Fruit fly (Drosophila melanogaster) ovary, adult (tissue): Measurements from ENCODE around the gene kar.

Experiments
- CG17801 ChIP-seq: fragments of 200-800 bp; optimal IDR thresholded peaks from 2 replicates; lab custom pipeline; 2019; ENCODE audit warnings: missing biosample characterization, mild to moderate bottlenecking, missing genetic modification characterization, moderate library complexity; ENCODE audit not compliant: partially characterized antibody

kar gene

dm6 chr3R:12644621-12645310, 44.4 kb downstream of the kar start:
- TF ChIP-seq CG17801 (GFP tag; lab: Kevin White, UChicago) = no peak

- TF ChIP-seq CG17801 (GFP tag; lab: Kevin White, UChicago) = no peak
These were observed 47.1 kb downstream of the kar start, which contains the start of gene CG6753 for dm6 chr3R:12642051-12642532. Gene CG6753 (minus strand): TSS chr3R:12642482.

dm6 chr3R:12641620-12642019, 47.5 kb downstream of the kar start:
- no peak for TF ChIP-seq CG17801 (GFP tag; lab: Kevin White, UChicago)

dm6 chr3R:12637961-12638531, 51.1 kb downstream of the kar start, which contains the start of gene CG11608:
Gene CG11608 (plus strand): TSS chr3R:12638481.
- no peak for TF ChIP-seq CG17801 (GFP tag; lab: Kevin White, UChicago)

dm6 chr3R:12636240-12636639, 52.9 kb downstream of the kar start, which contains the start of gene CG11600:
Gene CG11600 (plus strand): TSS chr3R:12636540.
- TF ChIP-seq CG17801 (GFP tag; lab: Kevin White, UChicago) = no peak

dm6 chr3R:12634617-12635016, 54.5 kb downstream of the kar start, which contains the start of gene CG11598:
Gene CG11598 (plus strand): TSS chr3R:12634917.
- no peak for TF ChIP-seq CG17801 (GFP tag; lab: Kevin White, UChicago)

dm6 chr3R:12633059-12633458, 56.1 kb downstream of the kar start, which contains the start of gene CG18530:
Gene CG18530 (plus strand): TSS chr3R:12633359.
- TF ChIP-seq CG17801 (GFP tag; lab: Kevin White, UChicago) = no peak
